Worm (Caenorhabditis elegans) whole organism, L4 larva: ENCODE data around the gene Y48G9A.11.
A peak's percentile ranks its signal among the peaks of the same experiment; 100 is the strongest.
"Not testable (repeated sequence)": the region's sequence is repeated elsewhere in the genome, so short reads cannot be mapped to it uniquely, and the experiment has no call there.

Experiments used
- F26F4.8 ChIP-seq: fragments of 200-800 bp; sonication (Bioruptor generic); conservative IDR thresholded peaks from 2 replicates; pipeline ENCODE4 v1.3.6; 2022; ENCODE audit warnings: missing genetic modification characterization, missing compliant biosample characterization
- F49E8.2 ChIP-seq: sonication (generic microtip); optimal IDR thresholded peaks from 2 replicates; lab custom pipeline; 2016; ENCODE audit warnings: missing compliant biosample characterization, mild to moderate bottlenecking, missing genetic modification characterization, borderline replicate concordance
- T26A8.4 ChIP-seq: fragments of 200-800 bp; sonication (Bioruptor generic); IDR thresholded peaks from 2 replicates; pipeline ENCODE4 v1.3.6; 2022; ENCODE audit warnings: missing genetic modification characterization, missing compliant biosample characterization
- Y105C5A.15 ChIP-seq: fragments of 200-800 bp; sonication (Bioruptor generic); IDR thresholded peaks from 2 replicates; pipeline ENCODE4 v1.3.6; 2022; ENCODE audit warnings: missing genetic modification characterization, missing compliant biosample characterization
- aha-1 ChIP-seq: fragments of 150-350 bp; peaks from one replicate; lab custom pipeline; 2014; ENCODE audit warnings: missing biosample characterization, missing genetic modification characterization
- ceh-20 ChIP-seq: fragments of 200-800 bp; sonication (Bioruptor generic); IDR thresholded peaks from 2 replicates; pipeline ENCODE4 v1.3.6; 2022; ENCODE audit warnings: missing genetic modification reagents, missing genetic modification characterization, missing compliant biosample characterization
- ceh-62 ChIP-seq: sonication (generic microtip); optimal IDR thresholded peaks from 2 replicates; lab custom pipeline; 2017; ENCODE audit warnings: missing biosample characterization, missing genetic modification characterization
- daf-12 ChIP-seq: fragments of 150-350 bp; optimal IDR thresholded peaks from 2 replicates; lab custom pipeline; 2014; ENCODE audit warnings: missing biosample characterization, missing genetic modification reagents, missing genetic modification characterization
- dmd-6 ChIP-seq: fragments of 200-800 bp; sonication (Bioruptor generic); IDR thresholded peaks from 2 replicates; pipeline ENCODE4 v1.3.6; 2022; ENCODE audit warnings: missing genetic modification reagents, missing genetic modification characterization, missing compliant biosample characterization
- dpl-1 ChIP-seq: fragments of 150-350 bp; optimal IDR thresholded peaks from 2 replicates; lab custom pipeline; 2014; ENCODE audit warnings: missing biosample characterization, missing genetic modification reagents, missing genetic modification characterization
- duxl-1 ChIP-seq: sonication (generic microtip); optimal IDR thresholded peaks from 2 replicates; lab custom pipeline; 2016; ENCODE audit warnings: mild to moderate bottlenecking, missing genetic modification characterization, moderate library complexity, missing compliant biosample characterization; ENCODE audit not compliant: poor library complexity
- dve-1 ChIP-seq: sonication (generic microtip); optimal IDR thresholded peaks from 2 replicates; lab custom pipeline; 2017; ENCODE audit warnings: antibody characterized with exemption, mild to moderate bottlenecking, missing genetic modification characterization, missing compliant biosample characterization; ENCODE audit not compliant: insufficient read depth
- egl-43 ChIP-seq: fragments of 200-800 bp; sonication (Bioruptor generic); IDR thresholded peaks from 2 replicates; pipeline ENCODE4 v1.3.6; 2022; ENCODE audit warnings: missing genetic modification reagents, missing genetic modification characterization, missing compliant biosample characterization
- fkh-10 ChIP-seq: fragments of 150-350 bp; optimal IDR thresholded peaks from 2 replicates; lab custom pipeline; 2014; ENCODE audit warnings: missing biosample characterization, missing genetic modification reagents, missing genetic modification characterization
- gei-8 ChIP-seq: fragments of 200-800 bp; sonication (Bioruptor generic); optimal IDR thresholded peaks from 2 replicates; lab custom pipeline; 2018; ENCODE audit warnings: mild to moderate bottlenecking, missing genetic modification characterization, missing compliant biosample characterization
- hlh-11 ChIP-seq: fragments of 200-800 bp; sonication (Bioruptor generic); optimal IDR thresholded peaks from 2 replicates; lab custom pipeline; 2018; ENCODE audit warnings: mild to moderate bottlenecking, missing genetic modification characterization, missing compliant biosample characterization
- hlh-30 ChIP-seq: sonication (generic microtip); optimal IDR thresholded peaks from 2 replicates; lab custom pipeline; 2017; ENCODE audit warnings: antibody characterized with exemption, mild to moderate bottlenecking, missing genetic modification characterization, missing compliant biosample characterization; ENCODE audit not compliant: insufficient read depth
- hmg-1.1 ChIP-seq: fragments of 200-800 bp; sonication (Bioruptor generic); IDR thresholded peaks from 2 replicates; pipeline ENCODE4 v1.3.6; 2022; ENCODE audit warnings: missing genetic modification reagents, missing genetic modification characterization, missing compliant biosample characterization
- lin-29 ChIP-seq: fragments of 200-800 bp; sonication (Bioruptor generic); IDR thresholded peaks from 2 replicates; pipeline ENCODE4 v1.3.6; 2022; ENCODE audit warnings: missing genetic modification reagents, missing genetic modification characterization, missing compliant biosample characterization
- lsy-2 ChIP-seq, 2 experiments: fragments of 150-350 bp in 1 of 2; sonication (generic microtip) in 1 of 2; optimal IDR thresholded peaks; 2 replicates each; lab custom pipeline; 2014 to 2017; ENCODE audit warnings: missing biosample characterization in 2 of 2, missing genetic modification characterization in 2 of 2
- madf-5 ChIP-seq, 2 experiments: fragments of 200-800 bp; sonication (Bioruptor generic); IDR thresholded peaks; 2 replicates each; pipeline ENCODE4 v1.3.6; 2022; ENCODE audit warnings: missing compliant biosample characterization in 2 of 2, missing genetic modification characterization in 2 of 2
- mdl-1 ChIP-seq, 2 experiments: fragments of 150-350 bp in 1 of 2; sonication (generic microtip) in 1 of 2; optimal IDR thresholded peaks; 2 replicates each; lab custom pipeline; 2014 to 2017; ENCODE audit warnings: missing biosample characterization in 2 of 2, missing genetic modification characterization in 2 of 2
- mep-1 ChIP-seq: fragments of 150-350 bp; sonication (generic microtip); optimal IDR thresholded peaks from 3 replicates; lab custom pipeline; 2014; ENCODE audit warnings: missing biosample characterization, missing genetic modification characterization
- mes-2 ChIP-seq: sonication (generic microtip); optimal IDR thresholded peaks from 2 replicates; lab custom pipeline; 2016; ENCODE audit warnings: missing genotype, mild to moderate bottlenecking, missing genetic modification characterization, missing compliant biosample characterization; ENCODE audit not compliant: poor library complexity, severe bottlenecking
- nhr-25 ChIP-seq: sonication (generic microtip); optimal IDR thresholded peaks from 2 replicates; lab custom pipeline; 2017; ENCODE audit warnings: missing genetic modification characterization, mild to moderate bottlenecking, missing compliant biosample characterization, antibody characterized with exemption, moderate library complexity, borderline replicate concordance; ENCODE audit not compliant: insufficient read depth
- nhr-77 ChIP-seq: fragments of 150-350 bp; optimal IDR thresholded peaks from 2 replicates; lab custom pipeline; 2014; ENCODE audit warnings: missing biosample characterization, missing genetic modification characterization
- pha-4 ChIP-seq, 2 experiments: fragments of 150-350 bp in 1 of 2; fragments of 200-800 bp in 1 of 2; sonication (Bioruptor generic) in 1 of 2; IDR thresholded peaks in 1 of 2; optimal IDR thresholded peaks in 1 of 2; 2 replicates each; pipeline versions ENCODE4 v1.3.6 to Lab custom; 2014 to 2022; ENCODE audit warnings: missing genetic modification characterization in 2 of 2, missing genetic modification reagents in 2 of 2, missing biosample characterization in 1 of 2, missing compliant biosample characterization in 1 of 2
- pqm-1 ChIP-seq: sonication (generic microtip); optimal IDR thresholded peaks from 2 replicates; lab custom pipeline; 2017; ENCODE audit warnings: missing biosample characterization, missing genetic modification characterization
- rbr-2 ChIP-seq: sonication (generic microtip); optimal IDR thresholded peaks from 2 replicates; lab custom pipeline; 2016; ENCODE audit warnings: missing genotype, missing genetic modification characterization, missing compliant biosample characterization
- snpc-4 ChIP-seq: fragments of 150-350 bp; optimal IDR thresholded peaks from 2 replicates; lab custom pipeline; 2014; ENCODE audit warnings: missing biosample characterization, missing genetic modification characterization
- tra-1 ChIP-seq: fragments of 200-800 bp; sonication (Bioruptor generic); IDR thresholded peaks from 2 replicates; pipeline ENCODE4 v1.3.6; 2022; ENCODE audit warnings: missing genetic modification reagents, missing genetic modification characterization, missing compliant biosample characterization
- unc-130 ChIP-seq: sonication (generic microtip); optimal IDR thresholded peaks from 2 replicates; lab custom pipeline; 2016; ENCODE audit warnings: missing genetic modification reagents, missing genetic modification characterization, missing compliant biosample characterization
- unc-62 ChIP-seq, 3 experiments: fragments of 150-350 bp in 1 of 3; sonication (generic microtip); optimal IDR thresholded peaks in 2 of 3; peaks in 1 of 3; 1 replicate in 1 of 3; 2 replicates in 2 of 3; lab custom pipeline; 2014 to 2017; ENCODE audit warnings: missing biosample characterization in 3 of 3, missing genetic modification characterization in 3 of 3, missing genetic modification reagents in 3 of 3, missing genotype in 1 of 3
- zip-11 ChIP-seq: fragments of 200-800 bp; sonication (Bioruptor generic); IDR thresholded peaks from 2 replicates; pipeline ENCODE4 v1.3.6; 2022; ENCODE audit warnings: missing genetic modification characterization, missing compliant biosample characterization
- zip-2 ChIP-seq: fragments of 150-350 bp; optimal IDR thresholded peaks from 2 replicates; lab custom pipeline; 2014; ENCODE audit warnings: missing biosample characterization, missing genetic modification characterization
- ztf-11 ChIP-seq: fragments of 150-350 bp; optimal IDR thresholded peaks from 2 replicates; lab custom pipeline; 2014; ENCODE audit warnings: missing biosample characterization, missing genetic modification characterization

Y48G9A.11 gene

ce11 chrIII:2089453-2089852 is 27.2 kb downstream of the Y48G9A.11 start:
- TF ChIP-seq dpl-1 (GFP tag; lab: Kevin White, UChicago), result no peak
- TF ChIP-seq mes-2 (tag; lab: Kevin White, UChicago), result peak; percentile 33
- peak in 1 of 2 experiments; percentile 44 for TF ChIP-seq lsy-2 (tag; optimal IDR thresholded peaks at IDR 0.05; lab: Kevin White, UChicago)
- TF ChIP-seq ceh-62 (tag; lab: Kevin White, UChicago), result no peak
- peak; percentile 39 for TF ChIP-seq hlh-11
- TF ChIP-seq mdl-1 (tag; optimal IDR thresholded peaks at IDR 0.05; lab: Kevin White, UChicago), result peak in 1 of 2 experiments; percentile 41
- peak; percentile 1 for TF ChIP-seq rbr-2 (tag; lab: Kevin White, UChicago)
- 0 out of 2 replicates have a peak, but pooled peaks have one; percentile 18 for TF ChIP-seq dmd-6 (GFP tag; lab: Robert Waterston, UW)
- peak; percentile 31 for TF ChIP-seq dve-1 (tag; lab: Kevin White, UChicago)
- peak; percentile 23 for TF ChIP-seq mep-1
- peak; percentile 81 for TF ChIP-seq hlh-30
- no peak for TF ChIP-seq nhr-77 (tag; lab: Kevin White, UChicago)
- TF ChIP-seq zip-11, result no peak
- peak; percentile 59 for TF ChIP-seq hmg-1.1
- no peak for TF ChIP-seq Y105C5A.15 (GFP tag; lab: Robert Waterston, UW)
- TF ChIP-seq daf-12 (tag; lab: Kevin White, UChicago), result no peak
- TF ChIP-seq lin-29 (GFP tag; lab: Robert Waterston, UW), result no peak

- TF ChIP-seq egl-43 (GFP tag; lab: Robert Waterston, UW) (no peak), daf-12 (tag; lab: Kevin White, UChicago) (no peak), F26F4.8 (GFP tag; lab: Robert Waterston, UW) (no peak), ztf-11 (no peak), aha-1 (tag; lab: Kevin White, UChicago) (no peak), duxl-1 (tag; lab: Kevin White, UChicago) (no peak), tra-1 (no peak), gei-8 (GFP tag; lab: Kevin White, UChicago) (no peak), ceh-20 (GFP tag; lab: Robert Waterston, UW) (no peak), T26A8.4 (GFP tag; lab: Robert Waterston, UW) (no peak)
- TF ChIP-seq, all 104 proteins: peak for 0
These were observed 31.9 kb downstream of the Y48G9A.11 start for ce11 chrIII:2084829-2085228.

- not testable (repeated sequence) for TF ChIP-seq madf-5 (GFP tag; IDR thresholded peaks at IDR 0.05; lab: Robert Waterston, UW); nhr-25 (tag; lab: Kevin White, UChicago); unc-130 (GFP tag; lab: Kevin White, UChicago)
These were observed 34.2 kb downstream of the Y48G9A.11 start, which contains the start of gene cpt-3 for ce11 chrIII:2082519-2082918. cpt-3 (plus strand) TSS chrIII:2082819.

ce11 chrIII:2076546-2077134 is 40.1 kb downstream of the Y48G9A.11 start, which contains the start of gene Y39A3A.4:
Y39A3A.4 (minus strand) TSS chrIII:2076596.
- TF ChIP-seq hlh-11, result no peak
- peak; percentile 93 for TF ChIP-seq zip-2

- TF ChIP-seq fkh-10 (GFP tag; lab: Kevin White, UChicago), result no peak
- TF ChIP-seq pha-4 (GFP tag; IDR thresholded peaks at IDR 0.05; lab: Robert Waterston, UW), result no peak
- TF ChIP-seq pha-4 (tag; optimal IDR thresholded peaks at IDR 0.05; lab: Kevin White, UChicago), result no peak
- TF ChIP-seq F49E8.2 (tag; lab: Kevin White, UChicago), result no peak
- TF ChIP-seq snpc-4 (tag; lab: Kevin White, UChicago), result no peak
- TF ChIP-seq rbr-2 (tag; lab: Kevin White, UChicago), result no peak
- TF ChIP-seq pqm-1 (tag; lab: Kevin White, UChicago), result no peak
- TF ChIP-seq unc-62 (GFP tag; optimal IDR thresholded peaks at IDR 0.05 in 1 of 2; lab: Kevin White, UChicago), result peak in 1 of 2 experiments; percentile 81
- no peak for TF ChIP-seq unc-62 (tag; optimal IDR thresholded peaks at IDR 0.05; lab: Kevin White, UChicago)
These were observed 48.4 kb downstream of the Y48G9A.11 start, which contains the start of gene Y39A3A.3 for ce11 chrIII:2068248-2068647. Y39A3A.3 (minus strand) TSS chrIII:2068348.
